Fruit fly (Drosophila melanogaster) whole organism, embryonic: ENCODE data around the gene Cerk.

Source experiments
- Abd-B ChIP-seq: fragments of 200-800 bp; sonication (Bioruptor generic); optimal IDR thresholded peaks from 2 replicates; lab custom pipeline; 2018; ENCODE audit warnings: missing biosample characterization, mild to moderate bottlenecking, missing genetic modification characterization, moderate library complexity
- Bdp1 ChIP-seq: fragments of 200-800 bp; sonication (Bioruptor generic); optimal IDR thresholded peaks from 3 replicates; lab custom pipeline; 2016; ENCODE audit warnings: missing biosample characterization, missing genetic modification characterization
- CG11504 ChIP-seq: fragments of 200-800 bp; sonication (Bioruptor generic); optimal IDR thresholded peaks from 3 replicates; lab custom pipeline; 2019; ENCODE audit warnings: missing biosample characterization, mild to moderate bottlenecking, missing genetic modification characterization, moderate library complexity
- CG12155 ChIP-seq: fragments of 200-800 bp; sonication (Bioruptor generic); optimal IDR thresholded peaks from 3 replicates; lab custom pipeline; 2016; ENCODE audit warnings: missing biosample characterization, missing genetic modification characterization
- CG12219 ChIP-seq: fragments of 200-800 bp; sonication (Bioruptor generic); optimal IDR thresholded peaks from 3 replicates; lab custom pipeline; 2018; ENCODE audit warnings: missing biosample characterization, mild to moderate bottlenecking, missing genetic modification characterization
- CG12299 ChIP-seq: fragments of 200-800 bp; sonication (Bioruptor generic); optimal IDR thresholded peaks from 2 replicates; lab custom pipeline; 2018; ENCODE audit warnings: missing biosample characterization, mild to moderate bottlenecking, missing genetic modification characterization
- CG12391 ChIP-seq: fragments of 200-800 bp; sonication (Bioruptor generic); optimal IDR thresholded peaks from 3 replicates; lab custom pipeline; 2018; ENCODE audit warnings: missing biosample characterization, mild to moderate bottlenecking, missing genetic modification characterization, moderate library complexity
- CG13894 ChIP-seq: fragments of 200-800 bp; sonication (Bioruptor generic); optimal IDR thresholded peaks from 3 replicates; lab custom pipeline; 2018; ENCODE audit warnings: missing biosample characterization, mild to moderate bottlenecking, missing genetic modification characterization, moderate library complexity
- CG14050 ChIP-seq: fragments of 200-800 bp; sonication (Bioruptor generic); IDR thresholded peaks from 3 replicates; pipeline ENCODE4 v1.3.6; 2022; ENCODE audit warnings: missing biosample characterization, missing genetic modification characterization
- CG16779 ChIP-seq: fragments of 200-800 bp; sonication (Bioruptor generic); IDR thresholded peaks from 2 replicates; pipeline ENCODE4 v1.3.6; 2022; ENCODE audit warnings: missing biosample characterization, missing genetic modification characterization
- CG16813 ChIP-seq: fragments of 200-800 bp; sonication (Bioruptor generic); IDR thresholded peaks from 3 replicates; pipeline ENCODE4 v1.3.6; 2022; ENCODE audit warnings: missing biosample characterization, missing genetic modification characterization; ENCODE audit not compliant: partially characterized antibody
- CG17612 ChIP-seq: fragments of 200-800 bp; sonication (Bioruptor generic); IDR thresholded peaks from 2 replicates; pipeline ENCODE4 v1.3.6; 2022; ENCODE audit warnings: missing biosample characterization, missing genetic modification characterization
- CG2199 ChIP-seq: fragments of 200-800 bp; sonication (Bioruptor generic); IDR thresholded peaks from 3 replicates; pipeline ENCODE4 v1.3.6; 2022; ENCODE audit warnings: missing biosample characterization, missing genetic modification characterization
- CG2875 ChIP-seq: fragments of 200-800 bp; sonication (Bioruptor generic); optimal IDR thresholded peaks from 2 replicates; lab custom pipeline; 2017; ENCODE audit warnings: missing biosample characterization, mild to moderate bottlenecking, missing genetic modification characterization, missing genetic modification reagents
- CG30403 ChIP-seq: fragments of 200-800 bp; sonication (Bioruptor generic); optimal IDR thresholded peaks from 3 replicates; lab custom pipeline; 2016; ENCODE audit warnings: missing biosample characterization, missing genetic modification characterization
- CG3407 ChIP-seq: fragments of 200-800 bp; sonication (Bioruptor generic); optimal IDR thresholded peaks from 2 replicates; lab custom pipeline; 2018; ENCODE audit warnings: missing biosample characterization, mild to moderate bottlenecking, missing genetic modification characterization
- CG6254 ChIP-seq: fragments of 200-800 bp; sonication (Bioruptor generic); optimal IDR thresholded peaks from 3 replicates; lab custom pipeline; 2017; ENCODE audit warnings: mild to moderate bottlenecking, missing biosample characterization, missing genetic modification reagents, missing genetic modification characterization
- CG6683 ChIP-seq: fragments of 200-800 bp; sonication (Bioruptor generic); optimal IDR thresholded peaks from 2 replicates; lab custom pipeline; 2017; ENCODE audit warnings: missing biosample characterization, mild to moderate bottlenecking, missing genetic modification characterization, missing genetic modification reagents
- CG7987 ChIP-seq: fragments of 200-800 bp; sonication (Bioruptor generic); optimal IDR thresholded peaks from 2 replicates; lab custom pipeline; 2018; ENCODE audit warnings: missing biosample characterization, mild to moderate bottlenecking, missing genetic modification characterization, moderate library complexity
- CG8290 ChIP-seq, 3 experiments: fragments of 200-800 bp; sonication (Bioruptor generic); optimal IDR thresholded peaks; 2 replicates each; lab custom pipeline; 2016 to 2019; ENCODE audit warnings: missing biosample characterization in 3 of 3, missing genetic modification characterization in 3 of 3, mild to moderate bottlenecking in 2 of 3, moderate library complexity in 1 of 3
- CG8478 ChIP-seq: fragments of >200 bp; optimal IDR thresholded peaks from 2 replicates; lab custom pipeline; 2018
- CHES-1-like ChIP-seq: fragments of 200-800 bp; sonication (Bioruptor generic); optimal IDR thresholded peaks from 2 replicates; lab custom pipeline; 2016; ENCODE audit warnings: missing biosample characterization, missing genetic modification characterization
- CkIIα-i1 ChIP-seq: fragments of 200-800 bp; sonication (Bioruptor generic); IDR thresholded peaks from 2 replicates; pipeline ENCODE4 v1.3.6; 2022; ENCODE audit warnings: missing biosample characterization, missing genetic modification characterization
- D19B ChIP-seq: fragments of 200-800 bp; sonication (Bioruptor generic); optimal IDR thresholded peaks from 2 replicates; lab custom pipeline; 2017; ENCODE audit warnings: missing biosample characterization, mild to moderate bottlenecking, missing genetic modification characterization
- E2f2 ChIP-seq: fragments of 200-800 bp; sonication (Bioruptor generic); IDR thresholded peaks from 2 replicates; pipeline ENCODE4 v1.3.6; 2022; ENCODE audit warnings: missing biosample characterization, missing genetic modification characterization
- HHEX ChIP-seq: fragments of 200-800 bp; sonication (Bioruptor generic); optimal IDR thresholded peaks from 3 replicates; lab custom pipeline; 2017; ENCODE audit warnings: missing biosample characterization, mild to moderate bottlenecking, missing genetic modification characterization, missing genetic modification reagents
- HmgD ChIP-seq: fragments of 200-800 bp; sonication (Bioruptor generic); optimal IDR thresholded peaks from 3 replicates; lab custom pipeline; 2016; ENCODE audit warnings: missing biosample characterization, missing genetic modification characterization
- Hmr ChIP-seq: fragments of 200-800 bp; sonication (Bioruptor generic); optimal IDR thresholded peaks from 3 replicates; lab custom pipeline; 2017; ENCODE audit warnings: mild to moderate bottlenecking, missing biosample characterization, missing genetic modification reagents, missing genetic modification characterization
- Hr78 ChIP-seq, 2 experiments: fragments of 200-800 bp in 1 of 2; fragments of >200 bp in 1 of 2; sonication (Bioruptor generic) in 1 of 2; optimal IDR thresholded peaks; 2 replicates each; lab custom pipeline; 2017 to 2019; ENCODE audit warnings: missing biosample characterization in 2 of 2, missing genetic modification characterization in 2 of 2, mild to moderate bottlenecking in 1 of 2, moderate library complexity in 1 of 2
- Lhr ChIP-seq: fragments of 200-800 bp; sonication (Bioruptor generic); optimal IDR thresholded peaks from 3 replicates; lab custom pipeline; 2017; ENCODE audit warnings: mild to moderate bottlenecking, missing biosample characterization, missing genetic modification reagents, missing genetic modification characterization
- MBD-R2 ChIP-seq: fragments of 200-800 bp; sonication (Bioruptor generic); IDR thresholded peaks from 2 replicates; pipeline ENCODE4 v1.3.6; 2022; ENCODE audit warnings: missing biosample characterization, missing genetic modification characterization
- MTF-1 ChIP-seq: fragments of 200-800 bp; sonication (Bioruptor generic); optimal IDR thresholded peaks from 2 replicates; lab custom pipeline; 2018; ENCODE audit warnings: missing biosample characterization, mild to moderate bottlenecking, missing genetic modification characterization, borderline replicate concordance
- Med ChIP-seq: fragments of 200-800 bp; sonication (Bioruptor generic); peaks from one replicate; lab custom pipeline; 2016; ENCODE audit warnings: missing biosample characterization, missing genetic modification characterization, mild to moderate bottlenecking, inconsistent platforms, moderate library complexity
- PHDP ChIP-seq: fragments of 200-800 bp; sonication (Bioruptor generic); optimal IDR thresholded peaks from 3 replicates; lab custom pipeline; 2018; ENCODE audit warnings: missing biosample characterization, mild to moderate bottlenecking, missing genetic modification characterization, moderate library complexity
- Usf ChIP-seq: fragments of 200-800 bp; sonication (Bioruptor generic); optimal IDR thresholded peaks from 2 replicates; lab custom pipeline; 2017; ENCODE audit warnings: missing genotype, missing biosample characterization, missing genetic modification characterization
- aop ChIP-seq: fragments of 200-800 bp; sonication (Bioruptor generic); IDR thresholded peaks from 2 replicates; pipeline ENCODE4 v1.3.6; 2022; ENCODE audit warnings: missing biosample characterization, missing genetic modification characterization
- ap ChIP-seq: fragments of 200-800 bp; sonication (Bioruptor generic); IDR thresholded peaks from 2 replicates; pipeline ENCODE4 v1.3.6; 2022; ENCODE audit warnings: missing biosample characterization, missing genetic modification characterization
- ato ChIP-seq: fragments of 200-800 bp; sonication (Bioruptor generic); IDR thresholded peaks from 2 replicates; pipeline ENCODE4 v1.3.6; 2022; ENCODE audit warnings: missing biosample characterization, missing genetic modification characterization; ENCODE audit not compliant: partially characterized antibody
- az2 ChIP-seq: fragments of 200-800 bp; sonication (Bioruptor generic); optimal IDR thresholded peaks from 3 replicates; lab custom pipeline; 2016; ENCODE audit warnings: missing biosample characterization, missing genetic modification characterization
- dati ChIP-seq: fragments of 200-800 bp; sonication (Bioruptor generic); IDR thresholded peaks from 2 replicates; pipeline ENCODE4 v1.3.6; 2022; ENCODE audit warnings: missing biosample characterization, missing genetic modification characterization
- dimm ChIP-seq: fragments of 200-800 bp; sonication (Bioruptor generic); IDR thresholded peaks from 2 replicates; pipeline ENCODE4 v1.3.6; 2022; ENCODE audit warnings: missing biosample characterization, missing genetic modification characterization
- dmrt99B ChIP-seq: fragments of 200-800 bp; sonication (Bioruptor generic); optimal IDR thresholded peaks from 2 replicates; lab custom pipeline; 2018; ENCODE audit warnings: missing biosample characterization, mild to moderate bottlenecking, missing genetic modification characterization, moderate library complexity
- gcm ChIP-seq: fragments of 200-800 bp; sonication (Bioruptor generic); optimal IDR thresholded peaks from 2 replicates; lab custom pipeline; 2019; ENCODE audit warnings: missing biosample characterization, mild to moderate bottlenecking, missing genetic modification characterization, moderate library complexity
- ham ChIP-seq: fragments of 200-800 bp; sonication (Bioruptor generic); IDR thresholded peaks from 2 replicates; pipeline ENCODE4 v1.3.6; 2022; ENCODE audit warnings: missing biosample characterization, missing genetic modification characterization
- klu ChIP-seq: fragments of 200-800 bp; sonication (Bioruptor generic); IDR thresholded peaks from 2 replicates; pipeline ENCODE4 v1.3.6; 2022; ENCODE audit warnings: missing biosample characterization, missing genetic modification characterization
- otp ChIP-seq: fragments of 200-800 bp; sonication (Bioruptor generic); IDR thresholded peaks from 3 replicates; pipeline ENCODE4, ENCODE4 v1.3.6; 2022; ENCODE audit warnings: missing biosample characterization, missing genetic modification characterization
- repo ChIP-seq: fragments of 200-800 bp; sonication (Bioruptor generic); optimal IDR thresholded peaks from 2 replicates; lab custom pipeline; 2016; ENCODE audit warnings: missing biosample characterization, missing genetic modification characterization
- sr ChIP-seq: fragments of 200-800 bp; sonication (Bioruptor generic); IDR thresholded peaks from 3 replicates; pipeline ENCODE4 v1.3.6; 2022; ENCODE audit warnings: missing biosample characterization, missing genetic modification characterization
- trem ChIP-seq: fragments of 200-800 bp; optimal IDR thresholded peaks from 3 replicates; lab custom pipeline; 2019; ENCODE audit warnings: missing biosample characterization, mild to moderate bottlenecking, missing genetic modification characterization, moderate library complexity

Gene Cerk

dm6 chr3R:5319059-5319785, 48.9 kb downstream of the Cerk start (continued):
- TF ChIP-seq CG14050 (GFP tag; lab: Robert Waterston, UW): no peak
- TF ChIP-seq CG16813 (GFP tag; lab: Robert Waterston, UW): no peak
- peak; percentile 72 for TF ChIP-seq MTF-1 (GFP tag; lab: Kevin White, UChicago)
- TF ChIP-seq CG11504 (tag; lab: Kevin White, UChicago): peak; percentile 19
- TF ChIP-seq gcm: peak; percentile 54
- peak; percentile 51 for TF ChIP-seq PHDP (tag; lab: Kevin White, UChicago)
- TF ChIP-seq CG12155 (GFP tag; lab: Kevin White, UChicago): peak; percentile 8
- peak; percentile 62; the same call in 1 of the 3 replicates for TF ChIP-seq otp
- TF ChIP-seq CG8290 (GFP tag; optimal IDR thresholded peaks at IDR 0.05; lab: Kevin White, UChicago): no peak
- peak in 1 of 2 experiments; percentile 74 for TF ChIP-seq CG8290 (tag; optimal IDR thresholded peaks at IDR 0.05; lab: Kevin White, UChicago)
- peak; percentile 28 for TF ChIP-seq CG6254 (GFP tag; lab: Kevin White, UChicago)
- no peak for TF ChIP-seq CkIIα-i1
- no peak for TF ChIP-seq ato
- TF ChIP-seq Abd-B (GFP tag; lab: Kevin White, UChicago): no peak
- TF ChIP-seq Lhr (GFP tag; lab: Kevin White, UChicago): peak; percentile 56
- TF ChIP-seq HHEX (GFP tag; lab: Kevin White, UChicago): peak; percentile 24
- peak; percentile 51 for TF ChIP-seq CG13894 (tag; lab: Kevin White, UChicago)
- peak; percentile 38 for TF ChIP-seq Hmr
- TF ChIP-seq CG17612 (GFP tag; lab: Robert Waterston, UW): no peak
- TF ChIP-seq MBD-R2 (GFP tag; lab: Robert Waterston, UW): no peak
- no peak for TF ChIP-seq CG30403 (GFP tag; lab: Kevin White, UChicago)
- TF ChIP-seq HmgD (GFP tag; lab: Kevin White, UChicago): no peak
- TF ChIP-seq Med (GFP tag; lab: Kevin White, UChicago): peak; percentile 48
- peak; percentile 8 for TF ChIP-seq Bdp1 (GFP tag; lab: Kevin White, UChicago)
- no peak for TF ChIP-seq klu (GFP tag; lab: Robert Waterston, UW)
- TF ChIP-seq ap (GFP tag; lab: Robert Waterston, UW): no peak
- no peak for TF ChIP-seq CG8478
- no peak for TF ChIP-seq CG6683 (GFP tag; lab: Kevin White, UChicago)
- peak; percentile 31 for TF ChIP-seq CG12391 (tag; lab: Kevin White, UChicago)
- TF ChIP-seq CG12299 (tag; lab: Kevin White, UChicago): peak; percentile 40
- no peak for TF ChIP-seq D19B
- no peak for TF ChIP-seq CG2199 (GFP tag; lab: Robert Waterston, UW)
- TF ChIP-seq CG2875 (GFP tag; lab: Kevin White, UChicago): peak; percentile 68
- peak; percentile 11 for TF ChIP-seq dmrt99B (tag; lab: Kevin White, UChicago)
- TF ChIP-seq Usf (GFP tag; lab: Kevin White, UChicago): no peak
- peak; percentile 34 for TF ChIP-seq CG7987 (GFP tag; lab: Kevin White, UChicago)
- no peak for TF ChIP-seq az2
- peak; percentile 3 for TF ChIP-seq CG12219 (GFP tag; lab: Kevin White, UChicago)
- TF ChIP-seq dimm (GFP tag; lab: Robert Waterston, UW): no peak
- TF ChIP-seq sr (GFP tag; lab: Robert Waterston, UW): no peak
- TF ChIP-seq CHES-1-like: peak; percentile 9
- peak; percentile 61 for TF ChIP-seq CG3407 (GFP tag; lab: Kevin White, UChicago)
- no peak for TF ChIP-seq repo
- TF ChIP-seq Hr78 (GFP tag; optimal IDR thresholded peaks at IDR 0.05; lab: Kevin White, UChicago): no peak
- peak; percentile 30 for TF ChIP-seq trem (tag; lab: Kevin White, UChicago)
- TF ChIP-seq CG16779 (GFP tag; lab: Robert Waterston, UW): no peak
- TF ChIP-seq dati (GFP tag; lab: Robert Waterston, UW): no peak
- TF ChIP-seq E2f2 (GFP tag; lab: Robert Waterston, UW): no peak
- no peak for TF ChIP-seq ham (GFP tag; lab: Robert Waterston, UW)
- TF ChIP-seq aop: no peak
